Worm (Caenorhabditis elegans) whole organism, midembryonic: ENCODE data around the gene upp-1.
A peak's percentile ranks its signal among the peaks of the same experiment; 100 is the strongest.

Experiments used
- T22C8.4 ChIP-seq: fragments of 200-800 bp; sonication (Bioruptor generic); IDR thresholded peaks from 2 replicates; pipeline ENCODE4 v1.3.6; 2022; ENCODE audit warnings: missing genetic modification characterization, missing compliant biosample characterization
- cog-1 ChIP-seq: sonication (generic microtip); optimal IDR thresholded peaks from 2 replicates; lab custom pipeline; 2016; ENCODE audit warnings: missing genetic modification characterization, missing compliant biosample characterization
- flt-1 ChIP-seq: fragments of 200-800 bp; sonication (Bioruptor generic); IDR thresholded peaks from 2 replicates; pipeline ENCODE4 v1.3.6; 2022; ENCODE audit warnings: missing genetic modification characterization, missing compliant biosample characterization
- klf-2 ChIP-seq: fragments of 200-800 bp; sonication (Bioruptor generic); conservative IDR thresholded peaks from 2 replicates; pipeline ENCODE4 v1.3.6; 2022; ENCODE audit warnings: missing genetic modification reagents, missing genetic modification characterization, missing compliant biosample characterization
- med-1 ChIP-seq: sonication (generic microtip); optimal IDR thresholded peaks from 2 replicates; lab custom pipeline; 2017; ENCODE audit warnings: missing genetic modification characterization, mild to moderate bottlenecking, missing compliant biosample characterization, antibody characterized with exemption, missing genetic modification reagents; ENCODE audit not compliant: insufficient read depth
- ref-1 ChIP-seq: fragments of 200-800 bp; sonication (Bioruptor generic); conservative IDR thresholded peaks from 2 replicates; pipeline ENCODE4 v1.3.6; 2022; ENCODE audit warnings: missing genetic modification reagents, missing genetic modification characterization, missing compliant biosample characterization
- tab-1 ChIP-seq: fragments of 200-800 bp; sonication (Bioruptor generic); IDR thresholded peaks from 2 replicates; pipeline ENCODE4 v1.3.6; 2022; ENCODE audit warnings: missing genetic modification characterization, missing compliant biosample characterization
- ztf-23 ChIP-seq: fragments of 200-800 bp; sonication (Bioruptor generic); IDR thresholded peaks from 2 replicates; pipeline ENCODE4 v1.3.6; 2022; ENCODE audit warnings: missing genetic modification reagents, missing genetic modification characterization, missing compliant biosample characterization
- ztf-29 ChIP-seq: fragments of 200-800 bp; sonication (Bioruptor generic); IDR thresholded peaks from 2 replicates; pipeline ENCODE4 v1.3.6; 2022; ENCODE audit warnings: missing genetic modification reagents, missing genetic modification characterization, missing compliant biosample characterization

Gene upp-1

ce11 chrIII:7643084-7643483 lies at the start of gene upp-1:
Gene upp-1, minus strand, starts transcription at chrIII:7643101.
- TF ChIP-seq tab-1 (GFP tag; lab: Robert Waterston, UW) (no peak), ref-1 (GFP tag; lab: Robert Waterston, UW) (no peak), klf-2 (no peak), flt-1 (GFP tag; lab: Robert Waterston, UW) (no peak), T22C8.4 (GFP tag; lab: Robert Waterston, UW) (no peak)

- TF ChIP-seq klf-2: no peak
- no peak for TF ChIP-seq cog-1
- TF ChIP-seq T22C8.4 (GFP tag; lab: Robert Waterston, UW): no peak
- no peak for TF ChIP-seq ref-1 (GFP tag; lab: Robert Waterston, UW)
Observed at ce11 chrIII:7692287-7692686, 49.4 kb upstream of the upp-1 start.

ce11 chrIII:7672411-7672810 lies 29.5 kb upstream of the upp-1 start:
- no peak for TF ChIP-seq ztf-29 (GFP tag; lab: Robert Waterston, UW)
- no peak for TF ChIP-seq T22C8.4 (GFP tag; lab: Robert Waterston, UW)
- TF ChIP-seq klf-2: no peak
- no peak for TF ChIP-seq tab-1 (GFP tag; lab: Robert Waterston, UW)
- TF ChIP-seq med-1 (GFP tag; lab: Kevin White, UChicago): no peak

- no peak for TF ChIP-seq med-1 (GFP tag; lab: Kevin White, UChicago)
- TF ChIP-seq tab-1 (GFP tag; lab: Robert Waterston, UW): no peak
- TF ChIP-seq ztf-23 (GFP tag; lab: Robert Waterston, UW): no peak
- TF ChIP-seq flt-1 (GFP tag; lab: Robert Waterston, UW): no peak
- no peak for TF ChIP-seq ref-1 (GFP tag; lab: Robert Waterston, UW)
- TF ChIP-seq T22C8.4 (GFP tag; lab: Robert Waterston, UW): no peak
- TF ChIP-seq ztf-29 (GFP tag; lab: Robert Waterston, UW): no peak
- TF ChIP-seq klf-2: no peak
- TF ChIP-seq cog-1: no peak
Observed at ce11 chrIII:7665928-7666327, 23.0 kb upstream of the upp-1 start.

ce11 chrIII:7661978-7662377 lies 19.1 kb upstream of the upp-1 start, which contains the start of gene lido-18:
Gene lido-18, plus strand, starts transcription at chrIII:7662278.
- no peak for TF ChIP-seq ztf-29 (GFP tag; lab: Robert Waterston, UW)
- TF ChIP-seq cog-1: no peak
- TF ChIP-seq flt-1 (GFP tag; lab: Robert Waterston, UW): no peak
- no peak for TF ChIP-seq ztf-23 (GFP tag; lab: Robert Waterston, UW)
- TF ChIP-seq T22C8.4 (GFP tag; lab: Robert Waterston, UW): no peak
- TF ChIP-seq tab-1 (GFP tag; lab: Robert Waterston, UW): no peak
- no peak for TF ChIP-seq ref-1 (GFP tag; lab: Robert Waterston, UW)
- no peak for TF ChIP-seq klf-2
- no peak for TF ChIP-seq med-1 (GFP tag; lab: Kevin White, UChicago)

ce11 chrIII:7661162-7661561 lies 18.3 kb upstream of the upp-1 start:
- no peak for TF ChIP-seq tab-1 (GFP tag; lab: Robert Waterston, UW)
- TF ChIP-seq ref-1 (GFP tag; lab: Robert Waterston, UW): no peak
- TF ChIP-seq ztf-23 (GFP tag; lab: Robert Waterston, UW): no peak
- TF ChIP-seq flt-1 (GFP tag; lab: Robert Waterston, UW): no peak
- no peak for TF ChIP-seq klf-2
- TF ChIP-seq med-1 (GFP tag; lab: Kevin White, UChicago): no peak
- TF ChIP-seq ztf-29 (GFP tag; lab: Robert Waterston, UW): no peak
- no peak for TF ChIP-seq cog-1

ce11 chrIII:7659440-7659839 lies 16.5 kb upstream of the upp-1 start:
- TF ChIP-seq ztf-29 (GFP tag; lab: Robert Waterston, UW) (no peak), tab-1 (GFP tag; lab: Robert Waterston, UW) (0 out of 2 replicates have a peak, but pooled peaks have one; percentile 63), flt-1 (GFP tag; lab: Robert Waterston, UW) (peak; percentile 83)

ce11 chrIII:7656474-7656873 lies 13.6 kb upstream of the upp-1 start, which contains the start of gene ZK783.7:
Gene ZK783.7, plus strand, starts transcription at chrIII:7656719.
- TF ChIP-seq ztf-29 (GFP tag; lab: Robert Waterston, UW): no peak
- no peak for TF ChIP-seq tab-1 (GFP tag; lab: Robert Waterston, UW)
- no peak for TF ChIP-seq cog-1
- 0 out of 2 replicates have a peak, but pooled peaks have one; percentile 40 for TF ChIP-seq flt-1 (GFP tag; lab: Robert Waterston, UW)
- 0 out of 2 replicates have a peak, but pooled peaks have one; percentile 16 for TF ChIP-seq ztf-23 (GFP tag; lab: Robert Waterston, UW)
- no peak for TF ChIP-seq med-1 (GFP tag; lab: Kevin White, UChicago)

- no peak for TF ChIP-seq ref-1 (GFP tag; lab: Robert Waterston, UW)
- no peak for TF ChIP-seq ztf-23 (GFP tag; lab: Robert Waterston, UW)
- TF ChIP-seq tab-1 (GFP tag; lab: Robert Waterston, UW): no peak
- no peak for TF ChIP-seq flt-1 (GFP tag; lab: Robert Waterston, UW)
- no peak for TF ChIP-seq T22C8.4 (GFP tag; lab: Robert Waterston, UW)
- no peak for TF ChIP-seq cog-1
- TF ChIP-seq med-1 (GFP tag; lab: Kevin White, UChicago): no peak
- no peak for TF ChIP-seq ztf-29 (GFP tag; lab: Robert Waterston, UW)
- no peak for TF ChIP-seq klf-2
Observed at ce11 chrIII:7655932-7656331, 13.0 kb upstream of the upp-1 start, which contains the start of gene baz-2. Gene baz-2, minus strand, starts transcription at chrIII:7656032.

- TF ChIP-seq flt-1 (GFP tag; lab: Robert Waterston, UW) (peak; percentile 50; the same call in 1 of the 2 replicates), ref-1 (GFP tag; lab: Robert Waterston, UW) (no peak)
Observed at ce11 chrIII:7655498-7655897, 12.6 kb upstream of the upp-1 start.
